Fruit fly (Drosophila melanogaster) whole organism, wandering third instar larva: Measurements from ENCODE around the gene Rab3-GAP.

Source experiments
- Abd-B ChIP-seq: fragments of >200 bp; optimal IDR thresholded peaks from 2 replicates; lab custom pipeline; 2017; ENCODE audit warnings: missing biosample characterization, missing genetic modification characterization
- CrebA ChIP-seq: fragments of 200-800 bp; sonication (Bioruptor generic); optimal IDR thresholded peaks from 2 replicates; lab custom pipeline; 2016; ENCODE audit warnings: missing biosample characterization, mild to moderate bottlenecking, missing genetic modification characterization, borderline replicate concordance
- Dfd ChIP-seq: fragments of >200 bp; optimal IDR thresholded peaks from 2 replicates; lab custom pipeline; 2017; ENCODE audit warnings: missing biosample characterization, missing genetic modification characterization
- Dif ChIP-seq: fragments of 200-275, 200-300 bp; sonication (Bioruptor generic); optimal IDR thresholded peaks from 2 replicates; lab custom pipeline; 2018; ENCODE audit warnings: missing biosample characterization, missing genetic modification characterization; ENCODE audit not compliant: partially characterized antibody
- GATAd ChIP-seq: sonication (Bioruptor generic); optimal IDR thresholded peaks from 2 replicates; lab custom pipeline; 2016; ENCODE audit warnings: missing biosample characterization, missing genetic modification characterization
- Hr83 ChIP-seq: fragments of 200-300 bp; sonication (Bioruptor generic); optimal IDR thresholded peaks from 2 replicates; lab custom pipeline; 2016; ENCODE audit warnings: missing biosample characterization, mild to moderate bottlenecking, missing genetic modification characterization, moderate library complexity; ENCODE audit not compliant: poor library complexity, severe bottlenecking
- Myc ChIP-seq: fragments of >200 bp; optimal IDR thresholded peaks from 2 replicates; lab custom pipeline; 2017
- OdsH ChIP-seq: fragments of 200-800 bp; sonication (Bioruptor generic); optimal IDR thresholded peaks from 2 replicates; lab custom pipeline; 2016; ENCODE audit warnings: missing biosample characterization, mild to moderate bottlenecking, missing genetic modification characterization
- Rel ChIP-seq, 2 experiments: fragments of 200-800 bp; sonication (Bioruptor generic) in 1 of 2; optimal IDR thresholded peaks; 2 replicates in 1 of 2; 3 replicates in 1 of 2; lab custom pipeline; 2016 to 2019; ENCODE audit warnings: mild to moderate bottlenecking in 2 of 2, missing biosample characterization in 2 of 2, missing genetic modification characterization in 2 of 2, moderate library complexity in 1 of 2
- ey ChIP-seq: fragments of 200-800 bp; sonication (Bioruptor generic); optimal IDR thresholded peaks from 2 replicates; lab custom pipeline; 2016; ENCODE audit warnings: missing biosample characterization, missing genetic modification characterization
- fru ChIP-seq: fragments of 200-800 bp; sonication (Bioruptor generic); optimal IDR thresholded peaks from 3 replicates; lab custom pipeline; 2016; ENCODE audit warnings: missing biosample characterization, mild to moderate bottlenecking, missing genetic modification characterization
- lola ChIP-seq: fragments of >200 bp; optimal IDR thresholded peaks from 2 replicates; lab custom pipeline; 2017; ENCODE audit warnings: missing biosample characterization, missing genetic modification characterization
- psq ChIP-seq: fragments of 200-800 bp; sonication (Bioruptor generic); optimal IDR thresholded peaks from 3 replicates; lab custom pipeline; 2017; ENCODE audit warnings: missing biosample characterization, mild to moderate bottlenecking, missing genetic modification characterization, moderate library complexity

dm6 chr2L:12045941-12046855 lies 16.8 kb downstream of the Rab3-GAP start, which contains the start of gene CG6770:
- TF ChIP-seq Abd-B (GFP tag; lab: Kevin White, UChicago) (no peak), OdsH (GFP tag; lab: Kevin White, UChicago) (peak; percentile 85), CrebA (GFP tag; lab: Kevin White, UChicago) (peak; percentile 90), Dif (GFP tag; lab: Kevin White, UChicago) (no peak), Rel (GFP tag; optimal IDR thresholded peaks at IDR 0.05; lab: Kevin White, UChicago) (peak; percentile 70), Rel (tag; optimal IDR thresholded peaks at IDR 0.05; lab: Kevin White, UChicago) (peak; percentile 84), Myc (lab: Kevin White, UChicago) (no peak), ey (peak; percentile 82), fru (GFP tag; lab: Kevin White, UChicago) (peak; percentile 81), Dfd (GFP tag; lab: Kevin White, UChicago) (no peak), Hr83 (GFP tag; lab: Kevin White, UChicago) (peak; percentile 42), psq (GFP tag; lab: Kevin White, UChicago) (peak; percentile 61), GATAd (GFP tag; lab: Kevin White, UChicago) (no peak), lola (GFP tag; lab: Kevin White, UChicago) (no peak)
